Fruit fly (Drosophila melanogaster) whole organism, embryonic: ENCODE data around the gene CG10089.

Experiments used
- Asciz ChIP-seq: fragments of 200-800 bp; sonication (Bioruptor generic); optimal IDR thresholded peaks from 2 replicates; lab custom pipeline; 2017; ENCODE audit warnings: missing biosample characterization, mild to moderate bottlenecking, missing genetic modification characterization, missing genetic modification reagents
- CG10147 ChIP-seq: fragments of 200-800 bp; sonication (Bioruptor generic); optimal IDR thresholded peaks from 2 replicates; lab custom pipeline; 2019; ENCODE audit warnings: missing biosample characterization, mild to moderate bottlenecking, missing genetic modification characterization, moderate library complexity
- CG11456 ChIP-seq: fragments of 200-800 bp; sonication (Bioruptor generic); IDR thresholded peaks from 3 replicates; pipeline ENCODE4 v1.3.6; 2022; ENCODE audit warnings: missing biosample characterization, missing genetic modification characterization
- CG11695 ChIP-seq: fragments of 200-800 bp; sonication (Bioruptor generic); IDR thresholded peaks from 3 replicates; pipeline ENCODE4 v1.3.6; 2022; ENCODE audit warnings: missing biosample characterization, missing genetic modification characterization
- CG11723 ChIP-seq: fragments of 200-800 bp; sonication (Bioruptor generic); optimal IDR thresholded peaks from 2 replicates; lab custom pipeline; 2017; ENCODE audit warnings: missing biosample characterization, mild to moderate bottlenecking, missing genetic modification characterization
- CG12104 ChIP-seq: fragments of 200-800 bp; sonication (Bioruptor generic); optimal IDR thresholded peaks from 3 replicates; lab custom pipeline; 2016; ENCODE audit warnings: missing biosample characterization, missing genetic modification characterization
- CG16815 ChIP-seq: fragments of 200-800 bp; sonication (Bioruptor generic); optimal IDR thresholded peaks from 3 replicates; lab custom pipeline; 2017; ENCODE audit warnings: missing biosample characterization, mild to moderate bottlenecking, missing genetic modification characterization
- CG17361 ChIP-seq: fragments of 200-800 bp; sonication (Bioruptor generic); IDR thresholded peaks from 3 replicates; pipeline ENCODE4 v1.3.6; 2022; ENCODE audit warnings: missing biosample characterization, missing genetic modification characterization
- CG18011 ChIP-seq: fragments of 200-800 bp; sonication (Bioruptor generic); optimal IDR thresholded peaks from 2 replicates; lab custom pipeline; 2017; ENCODE audit warnings: missing biosample characterization, missing genetic modification characterization, mild to moderate bottlenecking, moderate library complexity, missing genotype
- CG2116 ChIP-seq: fragments of 200-800 bp; sonication (Bioruptor generic); optimal IDR thresholded peaks from 3 replicates; lab custom pipeline; 2018; ENCODE audit warnings: missing biosample characterization, mild to moderate bottlenecking, missing genetic modification characterization
- CG3838 ChIP-seq: fragments of 200-800 bp; sonication (Bioruptor generic); optimal IDR thresholded peaks from 3 replicates; lab custom pipeline; 2016; ENCODE audit warnings: missing biosample characterization, missing genetic modification characterization
- CG4282 ChIP-seq: fragments of 200-800 bp; sonication (Bioruptor generic); optimal IDR thresholded peaks from 2 replicates; lab custom pipeline; 2016; ENCODE audit warnings: missing biosample characterization, missing genetic modification characterization
- CG6175 ChIP-seq: fragments of 200-800 bp; sonication (Bioruptor generic); IDR thresholded peaks from 3 replicates; pipeline ENCODE4 v1.3.6; 2022; ENCODE audit warnings: missing biosample characterization, missing genetic modification characterization
- CG6813 ChIP-seq: fragments of 200-800 bp; sonication (Bioruptor generic); optimal IDR thresholded peaks from 2 replicates; lab custom pipeline; 2017; ENCODE audit warnings: missing biosample characterization, missing genetic modification characterization, mild to moderate bottlenecking, moderate library complexity, missing genetic modification reagents
- CG7372 ChIP-seq: fragments of 200-800 bp; sonication (Bioruptor generic); IDR thresholded peaks from 2 replicates; pipeline ENCODE4 v1.3.6; 2022; ENCODE audit warnings: missing biosample characterization, missing genetic modification characterization
- CG7928 ChIP-seq: fragments of 200-800 bp; sonication (Bioruptor generic); optimal IDR thresholded peaks from 2 replicates; lab custom pipeline; 2017; ENCODE audit warnings: missing biosample characterization, mild to moderate bottlenecking, missing genetic modification characterization
- Dp ChIP-seq: fragments of 200-800 bp; sonication (Bioruptor generic); optimal IDR thresholded peaks from 2 replicates; lab custom pipeline; 2018; ENCODE audit warnings: missing biosample characterization, mild to moderate bottlenecking, missing genetic modification characterization, moderate library complexity
- ERR ChIP-seq: fragments of 200-800 bp; sonication (Bioruptor generic); optimal IDR thresholded peaks from 2 replicates; lab custom pipeline; 2016; ENCODE audit warnings: missing biosample characterization, missing genetic modification characterization
- HmgD ChIP-seq: fragments of 200-800 bp; sonication (Bioruptor generic); optimal IDR thresholded peaks from 3 replicates; lab custom pipeline; 2016; ENCODE audit warnings: missing biosample characterization, missing genetic modification characterization
- Hmx ChIP-seq: fragments of 200-800 bp; sonication (Bioruptor generic); optimal IDR thresholded peaks from 2 replicates; lab custom pipeline; 2016; ENCODE audit warnings: missing biosample characterization, missing genetic modification characterization
- NfI ChIP-seq: fragments of 200-800 bp; sonication (Bioruptor generic); optimal IDR thresholded peaks from 3 replicates; lab custom pipeline; 2018; ENCODE audit warnings: missing biosample characterization, mild to moderate bottlenecking, missing genetic modification characterization, moderate library complexity
- Ptx1 ChIP-seq: fragments of 200-800 bp; sonication (Bioruptor generic); IDR thresholded peaks from 2 replicates; pipeline ENCODE4 v1.3.6; 2022; ENCODE audit warnings: missing biosample characterization, missing genetic modification characterization
- Side ChIP-seq: fragments of 200-800 bp; sonication (Bioruptor generic); optimal IDR thresholded peaks from 2 replicates; lab custom pipeline; 2016; ENCODE audit warnings: missing biosample characterization, missing genetic modification characterization
- Sry-β ChIP-seq: fragments of 200-800 bp; sonication (Bioruptor generic); optimal IDR thresholded peaks from 2 replicates; lab custom pipeline; 2018; ENCODE audit warnings: missing biosample characterization, mild to moderate bottlenecking, missing genetic modification characterization, moderate library complexity
- Stat92E ChIP-seq, 3 experiments: fragments of >200 bp in 2 of 3; fragments of 200-800 bp in 1 of 3; sonication (Bioruptor generic) in 1 of 3; optimal IDR thresholded peaks; 2 replicates each; lab custom pipeline; 2017 to 2019; ENCODE audit warnings: missing biosample characterization in 3 of 3, missing genetic modification characterization in 3 of 3, mild to moderate bottlenecking in 1 of 3, moderate library complexity in 1 of 3
- Tbp ChIP-seq: fragments of >200 bp; optimal IDR thresholded peaks from 2 replicates; lab custom pipeline; 2018; ENCODE audit warnings: missing biosample characterization, missing genetic modification characterization
- ase ChIP-seq: fragments of 200-800 bp; sonication (Bioruptor generic); IDR thresholded peaks from 3 replicates; pipeline ENCODE4 v1.3.6; 2022; ENCODE audit warnings: missing biosample characterization, missing genetic modification characterization
- bbx ChIP-seq: fragments of 200-800 bp; sonication (Bioruptor generic); IDR thresholded peaks from 2 replicates; pipeline ENCODE4 v1.3.6; 2022; ENCODE audit warnings: missing biosample characterization, missing genetic modification characterization; ENCODE audit not compliant: partially characterized antibody
- bigmax ChIP-seq: fragments of 200-800 bp; sonication (Bioruptor generic); optimal IDR thresholded peaks from 2 replicates; lab custom pipeline; 2018; ENCODE audit warnings: missing biosample characterization, mild to moderate bottlenecking, missing genetic modification characterization
- bsh ChIP-seq, 2 experiments: fragments of 200-800 bp; sonication (Bioruptor generic); optimal IDR thresholded peaks; 2 replicates each; lab custom pipeline; 2017 to 2018; ENCODE audit warnings: mild to moderate bottlenecking in 2 of 2, missing biosample characterization in 2 of 2, missing genetic modification characterization in 2 of 2, moderate library complexity in 1 of 2
- cato ChIP-seq: fragments of 200-800 bp; sonication (Bioruptor generic); optimal IDR thresholded peaks from 2 replicates; lab custom pipeline; 2016; ENCODE audit warnings: missing biosample characterization, missing genetic modification characterization, borderline replicate concordance
- dmrt99B ChIP-seq: fragments of 200-800 bp; sonication (Bioruptor generic); optimal IDR thresholded peaks from 2 replicates; lab custom pipeline; 2018; ENCODE audit warnings: missing biosample characterization, mild to moderate bottlenecking, missing genetic modification characterization, moderate library complexity
- dysf ChIP-seq: fragments of 200-800 bp; sonication (Bioruptor generic); IDR thresholded peaks from 3 replicates; pipeline ENCODE4 v1.3.6; 2022; ENCODE audit warnings: missing biosample characterization, missing genetic modification characterization
- en ChIP-seq: fragments of 200-800 bp; sonication (Bioruptor generic); optimal IDR thresholded peaks from 2 replicates; lab custom pipeline; 2016; ENCODE audit warnings: missing biosample characterization, missing genetic modification characterization
- ewg ChIP-seq: fragments of 200-800 bp; sonication (Bioruptor generic); optimal IDR thresholded peaks from 3 replicates; lab custom pipeline; 2017; ENCODE audit warnings: mild to moderate bottlenecking, missing biosample characterization, missing genetic modification reagents, missing genetic modification characterization
- eyg ChIP-seq: fragments of 200-800 bp; sonication (Bioruptor generic); optimal IDR thresholded peaks from 3 replicates; lab custom pipeline; 2016; ENCODE audit warnings: missing biosample characterization, missing genetic modification characterization
- gro ChIP-seq: fragments of 200-800 bp; sonication (Bioruptor generic); optimal IDR thresholded peaks from 2 replicates; lab custom pipeline; 2016; ENCODE audit warnings: missing biosample characterization, missing genetic modification characterization
- knrl ChIP-seq: fragments of 200-800 bp; sonication (Bioruptor generic); IDR thresholded peaks from 3 replicates; pipeline ENCODE4 v1.3.6; 2022; ENCODE audit warnings: missing biosample characterization, missing genetic modification characterization; ENCODE audit not compliant: partially characterized antibody
- nau ChIP-seq: fragments of 200-800 bp; sonication (Bioruptor generic); optimal IDR thresholded peaks from 3 replicates; lab custom pipeline; 2017; ENCODE audit warnings: missing biosample characterization, mild to moderate bottlenecking, missing genetic modification characterization, missing genetic modification reagents
- pan ChIP-seq, 4 experiments: fragments of >200 bp in 3 of 4; fragments of 200-800 bp in 1 of 4; sonication (Bioruptor generic) in 1 of 4; optimal IDR thresholded peaks in 3 of 4; IDR thresholded peaks in 1 of 4; 2 replicates each; pipeline versions ENCODE4 v1.3.6 to Lab custom; 2017 to 2022; ENCODE audit warnings: missing biosample characterization in 2 of 4, missing genetic modification characterization in 2 of 4, mixed read lengths in 1 of 4
- pfk ChIP-seq: fragments of 200-800 bp; sonication (Bioruptor generic); optimal IDR thresholded peaks from 2 replicates; lab custom pipeline; 2018; ENCODE audit warnings: missing biosample characterization, mild to moderate bottlenecking, missing genetic modification characterization, moderate library complexity
- seq ChIP-seq: fragments of 200-800 bp; sonication (Bioruptor generic); IDR thresholded peaks from 2 replicates; pipeline ENCODE4 v1.3.6; 2022; ENCODE audit warnings: missing biosample characterization, missing genetic modification characterization
- stc ChIP-seq: fragments of 200-800 bp; sonication (Bioruptor generic); IDR thresholded peaks from 2 replicates; pipeline ENCODE4 v1.3.6; 2022; ENCODE audit warnings: missing biosample characterization, missing genetic modification characterization
- tap ChIP-seq: fragments of 200-800 bp; optimal IDR thresholded peaks from 3 replicates; lab custom pipeline; 2019; ENCODE audit warnings: missing biosample characterization, mild to moderate bottlenecking, missing genetic modification characterization, moderate library complexity
- tna ChIP-seq: fragments of 200-800 bp; sonication (Bioruptor generic); IDR thresholded peaks from 2 replicates; pipeline ENCODE4 v1.3.6; 2022; ENCODE audit warnings: missing biosample characterization, missing genetic modification characterization; ENCODE audit not compliant: partially characterized antibody
- tup ChIP-seq: fragments of 200-800 bp; sonication (Bioruptor generic); optimal IDR thresholded peaks from 2 replicates; lab custom pipeline; 2016; ENCODE audit warnings: missing biosample characterization, mild to moderate bottlenecking, missing genetic modification characterization, moderate library complexity

CG10089 gene

dm6 chr3L:13486860-13487404 is 12.3 kb upstream of the CG10089 start (continued):
- peak in 1 of 2 experiments; percentile 33 for TF ChIP-seq bsh (GFP tag; optimal IDR thresholded peaks at IDR 0.05; lab: Kevin White, UChicago)
- no peak for TF ChIP-seq stc (GFP tag; lab: Robert Waterston, UW)
- no peak for TF ChIP-seq Ptx1 (GFP tag; lab: Robert Waterston, UW)
- TF ChIP-seq CG11695 (GFP tag; lab: Robert Waterston, UW): peak; percentile 31; the same call in 1 of the 3 replicates
- TF ChIP-seq CG11723: no peak
- TF ChIP-seq CG18011 (GFP tag; lab: Kevin White, UChicago): no peak

- no peak for TF ChIP-seq Asciz (GFP tag; lab: Kevin White, UChicago)
- peak; percentile 73 for TF ChIP-seq CG2116 (GFP tag; lab: Kevin White, UChicago)
- TF ChIP-seq CG16815 (GFP tag; lab: Kevin White, UChicago): no peak
- no peak for TF ChIP-seq pan (optimal IDR thresholded peaks at IDR 0.05; lab: Kevin White, UChicago)
- no peak for TF ChIP-seq pan (GFP tag; optimal IDR thresholded peaks at IDR 0.05 in 1 of 2, IDR thresholded peaks at IDR 0.05 in 1 of 2)
- no peak for TF ChIP-seq CG12104 (GFP tag; lab: Kevin White, UChicago)
- TF ChIP-seq dmrt99B (tag; lab: Kevin White, UChicago): no peak
- TF ChIP-seq CG6813 (GFP tag; lab: Kevin White, UChicago): no peak
- TF ChIP-seq Sry-β (GFP tag; lab: Kevin White, UChicago): no peak
- peak; percentile 77 for TF ChIP-seq CG11456
- no peak for TF ChIP-seq bigmax (GFP tag; lab: Kevin White, UChicago)
- no peak for TF ChIP-seq Stat92E (GFP tag; optimal IDR thresholded peaks at IDR 0.05; lab: Kevin White, UChicago)
- no peak for TF ChIP-seq ase (GFP tag; lab: Robert Waterston, UW)
- TF ChIP-seq dysf (GFP tag; lab: Robert Waterston, UW): no peak
- peak; percentile 79 for TF ChIP-seq knrl
- no peak for TF ChIP-seq tup (GFP tag; lab: Kevin White, UChicago)
- peak; percentile 91 for TF ChIP-seq bbx (GFP tag; lab: Robert Waterston, UW)
- no peak for TF ChIP-seq Tbp (GFP tag; lab: Kevin White, UChicago)
- TF ChIP-seq eyg (GFP tag; lab: Kevin White, UChicago): no peak
- TF ChIP-seq CG3838 (GFP tag; lab: Kevin White, UChicago): no peak
- TF ChIP-seq tap (tag; lab: Kevin White, UChicago): no peak
- TF ChIP-seq Dp (GFP tag; lab: Kevin White, UChicago): peak; percentile 54
- TF ChIP-seq HmgD (GFP tag; lab: Kevin White, UChicago): peak; percentile 16
- TF ChIP-seq CG7372 (GFP tag; lab: Robert Waterston, UW): no peak
- TF ChIP-seq ewg (GFP tag; lab: Kevin White, UChicago): no peak
- TF ChIP-seq en (GFP tag; lab: Kevin White, UChicago): no peak
- TF ChIP-seq cato (GFP tag; lab: Kevin White, UChicago): no peak
- no peak for TF ChIP-seq CG4282 (GFP tag; lab: Kevin White, UChicago)
- TF ChIP-seq CG10147 (GFP tag; lab: Kevin White, UChicago): no peak
- TF ChIP-seq gro: peak; percentile 36
- TF ChIP-seq seq (GFP tag; lab: Robert Waterston, UW): no peak
- TF ChIP-seq ERR: peak; percentile 2
- TF ChIP-seq CG17361: peak; percentile 34; the same call in 2 of the 3 replicates
- no peak for TF ChIP-seq Hmx (GFP tag; lab: Kevin White, UChicago)
- TF ChIP-seq NfI (GFP tag; lab: Kevin White, UChicago): peak; percentile 26
- no peak for TF ChIP-seq pfk
- no peak for TF ChIP-seq Side
- TF ChIP-seq CG6175 (GFP tag; lab: Robert Waterston, UW): no peak
- TF ChIP-seq nau: no peak
- no peak for TF ChIP-seq CG7928
- peak; percentile 69 for TF ChIP-seq tna (GFP tag; lab: Robert Waterston, UW)
Measured at dm6 chr3L:13486041-13486859, 11.7 kb upstream of the CG10089 start, which contains the start of the genes Abp1 and Tgi. TSS of gene Abp1 (minus strand) at chr3L:13486280. TSS of gene Tgi (plus strand) at chr3L:13486797.
